Fruit fly (Drosophila melanogaster): ENCODE measurements around the gene Cpr78Cb.

DNA sequence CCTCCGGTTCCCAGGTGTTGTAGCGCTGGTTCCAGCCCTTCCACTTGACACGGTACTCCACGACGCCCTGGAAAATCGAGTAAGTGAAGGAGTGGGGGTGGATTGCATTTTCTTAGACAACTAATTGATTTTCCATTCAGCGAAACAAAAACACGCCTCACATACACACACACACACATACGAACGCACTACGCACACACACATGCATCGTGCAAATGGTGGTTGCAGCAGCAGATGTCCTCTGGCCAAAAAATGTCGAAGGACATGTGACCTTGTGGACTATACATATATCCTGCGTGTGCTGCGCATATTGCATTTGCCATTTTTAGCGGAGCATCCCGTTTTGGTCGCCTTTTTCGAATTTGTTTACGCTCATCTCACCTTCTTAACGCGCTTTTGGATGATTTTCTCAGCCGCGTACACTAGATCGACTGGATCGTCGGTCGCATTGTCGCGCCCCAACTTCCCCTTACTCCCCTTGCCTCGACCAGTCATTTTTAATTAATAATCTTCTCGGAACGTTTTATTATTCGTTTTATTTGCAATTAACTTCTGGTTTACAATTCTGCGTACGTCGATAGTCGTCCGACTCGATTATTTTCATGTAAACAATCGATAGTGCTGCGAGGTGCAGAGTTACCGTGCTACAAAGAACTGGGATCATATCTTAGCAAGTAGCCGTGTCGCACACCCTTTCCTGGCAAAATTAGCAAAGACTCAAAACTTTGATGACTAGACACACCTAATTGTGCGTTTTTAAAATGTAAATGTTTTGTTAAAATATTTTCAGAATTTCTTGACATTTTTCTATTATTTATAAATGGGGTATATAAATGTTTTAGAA, 23.3 kb downstream of the Cpr78Cb start, which contains the start of gene Pc:
- TF ChIP-seq CG8319 (GFP tag; optimal IDR thresholded peaks at IDR 0.05) (no peak), spab (GFP tag; optimal IDR thresholded peaks at IDR 0.05) (no peak), Blimp-1 (GFP tag; optimal IDR thresholded peaks at IDR 0.05) (no peak), Hr38 (GFP tag; optimal IDR thresholded peaks at IDR 0.05) (no peak), CG6854 (GFP tag; optimal IDR thresholded peaks at IDR 0.05) (no peak)
